Fruit fly (Drosophila melanogaster) whole organism, embryonic: ENCODE data around the gene CG12012.

ENCODE experiments used
- ATbp ChIP-seq: fragments of 200-800 bp; sonication (Bioruptor generic); optimal IDR thresholded peaks from 2 replicates; lab custom pipeline; 2017; ENCODE audit warnings: missing biosample characterization, mild to moderate bottlenecking, missing genetic modification characterization, missing genetic modification reagents
- CG10654 ChIP-seq: fragments of 200-800 bp; sonication (Bioruptor generic); optimal IDR thresholded peaks from 2 replicates; lab custom pipeline; 2016; ENCODE audit warnings: missing biosample characterization, missing genetic modification characterization
- CG11696 ChIP-seq: fragments of 200-800 bp; sonication (Bioruptor generic); IDR thresholded peaks from 2 replicates; pipeline ENCODE4 v1.3.6; 2022; ENCODE audit warnings: missing biosample characterization, missing genetic modification characterization
- CG12942 ChIP-seq: fragments of 200-800 bp; sonication (Bioruptor generic); optimal IDR thresholded peaks from 3 replicates; lab custom pipeline; 2016; ENCODE audit warnings: missing biosample characterization, missing genetic modification characterization
- CG13296 ChIP-seq: fragments of 200-800 bp; sonication (Bioruptor generic); optimal IDR thresholded peaks from 3 replicates; lab custom pipeline; 2018; ENCODE audit warnings: missing biosample characterization, mild to moderate bottlenecking, missing genetic modification characterization
- CG15514 ChIP-seq: fragments of 200-800 bp; sonication (Bioruptor generic); optimal IDR thresholded peaks from 3 replicates; lab custom pipeline; 2017; ENCODE audit warnings: missing biosample characterization, missing genetic modification characterization, mild to moderate bottlenecking, moderate library complexity, missing genetic modification reagents
- CG16815 ChIP-seq: fragments of 200-800 bp; sonication (Bioruptor generic); optimal IDR thresholded peaks from 3 replicates; lab custom pipeline; 2017; ENCODE audit warnings: missing biosample characterization, mild to moderate bottlenecking, missing genetic modification characterization
- CG2199 ChIP-seq: fragments of 200-800 bp; sonication (Bioruptor generic); IDR thresholded peaks from 3 replicates; pipeline ENCODE4 v1.3.6; 2022; ENCODE audit warnings: missing biosample characterization, missing genetic modification characterization
- CG2678 ChIP-seq: fragments of 200-800 bp; sonication (Bioruptor generic); optimal IDR thresholded peaks from 3 replicates; lab custom pipeline; 2019; ENCODE audit warnings: missing biosample characterization, mild to moderate bottlenecking, missing genetic modification characterization, moderate library complexity
- CG3065 ChIP-seq: fragments of 200-800 bp; sonication (Bioruptor generic); optimal IDR thresholded peaks from 2 replicates; lab custom pipeline; 2016; ENCODE audit warnings: missing biosample characterization, missing genetic modification characterization
- CG4328 ChIP-seq: fragments of 200-800 bp; sonication (Bioruptor generic); optimal IDR thresholded peaks from 3 replicates; lab custom pipeline; 2017; ENCODE audit warnings: missing biosample characterization, missing genetic modification reagents, missing genetic modification characterization
- CG43689 ChIP-seq: fragments of 200-800 bp; sonication (Bioruptor generic); IDR thresholded peaks from 2 replicates; pipeline ENCODE4 v1.3.6; 2022; ENCODE audit warnings: missing biosample characterization, missing genetic modification characterization
- CG4404 ChIP-seq: fragments of 200-800 bp; sonication (Bioruptor generic); IDR thresholded peaks from 2 replicates; pipeline ENCODE4 v1.3.6; 2022; ENCODE audit warnings: missing biosample characterization, missing genetic modification characterization
- CG7786 ChIP-seq: fragments of 200-800 bp; sonication (Bioruptor generic); optimal IDR thresholded peaks from 2 replicates; lab custom pipeline; 2016; ENCODE audit warnings: missing biosample characterization, missing genetic modification characterization
- CG8765 ChIP-seq: fragments of 200-800 bp; sonication (Bioruptor generic); IDR thresholded peaks from 2 replicates; pipeline ENCODE4 v1.3.6; 2022; ENCODE audit warnings: missing biosample characterization, missing genetic modification characterization
- CG9727 ChIP-seq: fragments of 200-800 bp; sonication (Bioruptor generic); optimal IDR thresholded peaks from 3 replicates; lab custom pipeline; 2017; ENCODE audit warnings: missing biosample characterization, mild to moderate bottlenecking, missing genetic modification characterization
- CG9797 ChIP-seq: fragments of 200-800 bp; sonication (Bioruptor generic); optimal IDR thresholded peaks from 3 replicates; lab custom pipeline; 2018; ENCODE audit warnings: missing biosample characterization, mild to moderate bottlenecking, missing genetic modification characterization
- CkIIα-i1 ChIP-seq: fragments of 200-800 bp; sonication (Bioruptor generic); IDR thresholded peaks from 2 replicates; pipeline ENCODE4 v1.3.6; 2022; ENCODE audit warnings: missing biosample characterization, missing genetic modification characterization
- CoRest ChIP-seq: fragments of 200-800 bp; sonication (Bioruptor generic); optimal IDR thresholded peaks from 3 replicates; lab custom pipeline; 2018; ENCODE audit warnings: missing biosample characterization, mild to moderate bottlenecking, missing genetic modification characterization, moderate library complexity
- Dll ChIP-seq: fragments of 200-800 bp; sonication (Bioruptor generic); IDR thresholded peaks from 4 replicates; pipeline ENCODE4 v1.3.6; 2022; ENCODE audit warnings: missing biosample characterization, missing genetic modification characterization; ENCODE audit not compliant: partially characterized antibody
- E2f1 ChIP-seq: fragments of 200-800 bp; sonication (Bioruptor generic); IDR thresholded peaks from 2 replicates; pipeline ENCODE4 v1.3.6; 2022; ENCODE audit warnings: missing biosample characterization, missing genetic modification characterization
- H15 ChIP-seq: fragments of 200-800 bp; sonication (Bioruptor generic); IDR thresholded peaks from 3 replicates; pipeline ENCODE4 v1.3.6; 2022; ENCODE audit warnings: missing biosample characterization, missing genetic modification characterization
- HmgD ChIP-seq: fragments of 200-800 bp; sonication (Bioruptor generic); optimal IDR thresholded peaks from 3 replicates; lab custom pipeline; 2016; ENCODE audit warnings: missing biosample characterization, missing genetic modification characterization
- Hmx ChIP-seq: fragments of 200-800 bp; sonication (Bioruptor generic); optimal IDR thresholded peaks from 2 replicates; lab custom pipeline; 2016; ENCODE audit warnings: missing biosample characterization, missing genetic modification characterization
- Lhr ChIP-seq: fragments of 200-800 bp; sonication (Bioruptor generic); optimal IDR thresholded peaks from 3 replicates; lab custom pipeline; 2017; ENCODE audit warnings: mild to moderate bottlenecking, missing biosample characterization, missing genetic modification reagents, missing genetic modification characterization
- Mad ChIP-seq: fragments of 200-800 bp; sonication (Bioruptor generic); optimal IDR thresholded peaks from 2 replicates; lab custom pipeline; 2016; ENCODE audit warnings: missing biosample characterization, missing genetic modification characterization
- Max ChIP-seq: fragments of 200-800 bp; sonication (Bioruptor generic); optimal IDR thresholded peaks from 2 replicates; lab custom pipeline; 2016; ENCODE audit warnings: missing biosample characterization, mild to moderate bottlenecking, missing genetic modification characterization
- Med ChIP-seq: fragments of 200-800 bp; sonication (Bioruptor generic); peaks from one replicate; lab custom pipeline; 2016; ENCODE audit warnings: missing biosample characterization, missing genetic modification characterization, mild to moderate bottlenecking, inconsistent platforms, moderate library complexity
- NC2α ChIP-seq: fragments of 200-800 bp; sonication (Bioruptor generic); optimal IDR thresholded peaks from 2 replicates; lab custom pipeline; 2016; ENCODE audit warnings: missing biosample characterization, missing genetic modification characterization
- NC2β ChIP-seq: fragments of 200-800 bp; sonication (Bioruptor generic); optimal IDR thresholded peaks from 2 replicates; lab custom pipeline; 2016; ENCODE audit warnings: missing biosample characterization, missing genetic modification characterization
- NFAT ChIP-seq: fragments of 200-800 bp; sonication (Bioruptor generic); IDR thresholded peaks from 2 replicates; pipeline ENCODE4 v1.3.6; 2022; ENCODE audit warnings: missing biosample characterization, missing genetic modification characterization
- Pdp1 ChIP-seq, 2 experiments: fragments of 200-800 bp; sonication (Bioruptor generic); optimal IDR thresholded peaks; 3 replicates each; lab custom pipeline; 2016; ENCODE audit warnings: missing biosample characterization in 2 of 2, missing genetic modification characterization in 2 of 2, mild to moderate bottlenecking in 1 of 2, moderate library complexity in 1 of 2
- Scr ChIP-seq: fragments of 200-800 bp; sonication (Bioruptor generic); IDR thresholded peaks from 2 replicates; pipeline ENCODE4 v1.3.6; 2022; ENCODE audit warnings: missing biosample characterization, missing genetic modification characterization; ENCODE audit not compliant: partially characterized antibody
- Tbp ChIP-seq: fragments of >200 bp; optimal IDR thresholded peaks from 2 replicates; lab custom pipeline; 2018; ENCODE audit warnings: missing biosample characterization, missing genetic modification characterization
- crol ChIP-seq: fragments of 200-800 bp; sonication (Bioruptor generic); IDR thresholded peaks from 2 replicates; pipeline ENCODE4 v1.3.6; 2022; ENCODE audit warnings: missing biosample characterization, missing genetic modification characterization
- dati ChIP-seq: fragments of 200-800 bp; sonication (Bioruptor generic); IDR thresholded peaks from 2 replicates; pipeline ENCODE4 v1.3.6; 2022; ENCODE audit warnings: missing biosample characterization, missing genetic modification characterization
- dmrt11E ChIP-seq: fragments of 200-800 bp; sonication (Bioruptor generic); optimal IDR thresholded peaks from 3 replicates; lab custom pipeline; 2018; ENCODE audit warnings: missing biosample characterization, mild to moderate bottlenecking, missing genetic modification characterization, moderate library complexity
- ewg ChIP-seq: fragments of 200-800 bp; sonication (Bioruptor generic); optimal IDR thresholded peaks from 3 replicates; lab custom pipeline; 2017; ENCODE audit warnings: mild to moderate bottlenecking, missing biosample characterization, missing genetic modification reagents, missing genetic modification characterization
- gce ChIP-seq: fragments of 200-800 bp; sonication (Bioruptor generic); IDR thresholded peaks from 3 replicates; pipeline ENCODE4 v1.3.6; 2022; ENCODE audit warnings: missing biosample characterization, missing genetic modification characterization
- hkb ChIP-seq, 2 experiments: fragments of 200-800 bp in 1 of 2; fragments of >200 bp in 1 of 2; sonication (Bioruptor generic) in 1 of 2; IDR thresholded peaks in 1 of 2; optimal IDR thresholded peaks in 1 of 2; 2 replicates each; pipeline versions ENCODE4 v1.3.6 to Lab custom; 2017 to 2022; ENCODE audit warnings: missing biosample characterization in 1 of 2, missing genetic modification characterization in 1 of 2
- ind ChIP-seq: fragments of 200-800 bp; sonication (Bioruptor generic); optimal IDR thresholded peaks from 3 replicates; lab custom pipeline; 2016; ENCODE audit warnings: missing biosample characterization, missing genetic modification characterization
- lov ChIP-seq, 2 experiments: fragments of 200-800 bp in 1 of 2; fragments of >200 bp in 1 of 2; sonication (Bioruptor generic) in 1 of 2; IDR thresholded peaks in 1 of 2; optimal IDR thresholded peaks in 1 of 2; 2 replicates in 1 of 2; 3 replicates in 1 of 2; pipeline versions ENCODE4 v1.3.6 to Lab custom; 2017 to 2022; ENCODE audit warnings: missing biosample characterization in 1 of 2, missing genetic modification characterization in 1 of 2
- mam ChIP-seq: fragments of 200-800 bp; sonication (Bioruptor generic); optimal IDR thresholded peaks from 3 replicates; lab custom pipeline; 2016; ENCODE audit warnings: missing biosample characterization, missing genetic modification characterization
- nerfin-1 ChIP-seq: fragments of 200-800 bp; sonication (Bioruptor generic); optimal IDR thresholded peaks from 3 replicates; lab custom pipeline; 2019; ENCODE audit warnings: missing biosample characterization, mild to moderate bottlenecking, missing genetic modification characterization, moderate library complexity
- pb ChIP-seq: fragments of 200-800 bp; sonication (Bioruptor generic); optimal IDR thresholded peaks from 3 replicates; lab custom pipeline; 2016; ENCODE audit warnings: missing biosample characterization, missing genetic modification characterization
- repo ChIP-seq: fragments of 200-800 bp; sonication (Bioruptor generic); optimal IDR thresholded peaks from 2 replicates; lab custom pipeline; 2016; ENCODE audit warnings: missing biosample characterization, missing genetic modification characterization
- seq ChIP-seq: fragments of 200-800 bp; sonication (Bioruptor generic); IDR thresholded peaks from 2 replicates; pipeline ENCODE4 v1.3.6; 2022; ENCODE audit warnings: missing biosample characterization, missing genetic modification characterization
- sim ChIP-seq: fragments of 200-800 bp; sonication (Bioruptor generic); IDR thresholded peaks from 2 replicates; pipeline ENCODE4 v1.3.6; 2022; ENCODE audit warnings: missing biosample characterization, missing genetic modification characterization
- slp2 ChIP-seq: fragments of 200-800 bp; sonication (Bioruptor generic); optimal IDR thresholded peaks from 2 replicates; lab custom pipeline; 2016; ENCODE audit warnings: missing biosample characterization, missing genetic modification characterization
- tll ChIP-seq, 2 experiments: fragments of 200-800 bp in 1 of 2; fragments of >200 bp in 1 of 2; sonication (Bioruptor generic) in 1 of 2; optimal IDR thresholded peaks; 2 replicates each; lab custom pipeline; 2017 to 2019; ENCODE audit warnings: missing biosample characterization in 2 of 2, missing genetic modification characterization in 2 of 2, mild to moderate bottlenecking in 1 of 2, moderate library complexity in 1 of 2
- toy ChIP-seq: fragments of 200-800 bp; sonication (Bioruptor generic); IDR thresholded peaks from 2 replicates; pipeline ENCODE4 v1.3.6; 2022; ENCODE audit warnings: missing biosample characterization, missing genetic modification characterization

Gene CG12012

DNA sequence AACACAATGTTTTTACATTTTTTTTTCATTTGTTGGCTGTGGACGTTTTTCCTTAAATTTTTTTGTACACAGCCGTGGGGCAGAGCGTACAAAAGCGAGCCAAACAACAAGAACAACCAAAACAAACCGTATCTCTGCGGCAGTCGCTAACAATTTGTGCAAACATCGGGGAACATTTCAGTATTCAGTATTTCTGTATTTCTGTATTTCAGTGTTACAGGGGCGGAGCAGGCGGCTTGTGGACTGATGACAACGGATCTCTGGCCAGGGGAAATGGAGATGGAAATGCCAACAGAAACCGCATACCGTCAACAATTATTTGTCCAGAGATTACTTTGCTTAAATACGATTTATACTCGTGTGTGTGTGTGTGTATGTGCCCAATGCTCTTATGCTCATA lies 14.0 kb downstream of the CG12012 start (continued):
- TF ChIP-seq seq (GFP tag; lab: Robert Waterston, UW) (0 out of 2 replicates have a peak, but pooled peaks have one; percentile 35), pb (no peak), ewg (GFP tag; lab: Kevin White, UChicago) (no peak), CkIIα-i1 (GFP tag; lab: Robert Waterston, UW) (no peak), CG9797 (GFP tag; lab: Kevin White, UChicago) (peak; percentile 1), Med (peak; percentile 83), CG11696 (GFP tag; lab: Robert Waterston, UW) (no peak), nerfin-1 (tag; lab: Kevin White, UChicago) (no peak), NFAT (GFP tag; lab: Robert Waterston, UW) (no peak), lov (optimal IDR thresholded peaks at IDR 0.05; lab: Kevin White, UChicago) (no peak), lov (GFP tag; IDR thresholded peaks at IDR 0.05; lab: Robert Waterston, UW) (no peak), Dll (GFP tag; lab: Robert Waterston, UW) (no peak), slp2 (no peak), CG2678 (peak; percentile 26), CG12942 (GFP tag; lab: Kevin White, UChicago) (no peak), dati (no peak), CG7786 (GFP tag; lab: Kevin White, UChicago) (peak; percentile 1), CG16815 (no peak), HmgD (GFP tag; lab: Kevin White, UChicago) (no peak), Max (GFP tag; lab: Kevin White, UChicago) (no peak), CG4404 (GFP tag; lab: Robert Waterston, UW) (no peak), ind (GFP tag; lab: Kevin White, UChicago) (no peak), repo (no peak), CG10654 (no peak), CG13296 (no peak), CG3065 (GFP tag; lab: Kevin White, UChicago) (no peak), crol (GFP tag; lab: Robert Waterston, UW) (no peak), H15 (GFP tag; lab: Robert Waterston, UW) (no peak), CG2199 (GFP tag; lab: Robert Waterston, UW) (no peak), Hmx (no peak), hkb (optimal IDR thresholded peaks at IDR 0.05; lab: Kevin White, UChicago) (no peak), hkb (GFP tag; IDR thresholded peaks at IDR 0.05; lab: Robert Waterston, UW) (no peak), tll (GFP tag; optimal IDR thresholded peaks at IDR 0.05; lab: Kevin White, UChicago) (no peak), CG15514 (GFP tag; lab: Kevin White, UChicago) (no peak), gce (GFP tag; lab: Robert Waterston, UW) (0 out of 3 replicates have a peak, but pooled peaks have one; percentile 46), CG8765 (no peak), E2f1 (GFP tag; lab: Robert Waterston, UW) (0 out of 2 replicates have a peak, but pooled peaks have one; percentile 23), Pdp1 (GFP tag; optimal IDR thresholded peaks at IDR 0.05; lab: Kevin White, UChicago) (peak in 1 of 2 experiments; percentile 12), Scr (GFP tag; lab: Robert Waterston, UW) (no peak), toy (GFP tag; lab: Robert Waterston, UW) (no peak), CG43689 (GFP tag; lab: Robert Waterston, UW) (no peak), CoRest (no peak), NC2β (GFP tag; lab: Kevin White, UChicago) (no peak), dmrt11E (tag; lab: Kevin White, UChicago) (peak; percentile 42), Mad (no peak), sim (GFP tag; lab: Robert Waterston, UW) (no peak), NC2α (GFP tag; lab: Kevin White, UChicago) (no peak), CG4328 (no peak), Tbp (GFP tag; lab: Kevin White, UChicago) (no peak), CG9727 (GFP tag; lab: Kevin White, UChicago) (peak; percentile 23), ATbp (GFP tag; lab: Kevin White, UChicago) (peak; percentile 40), Lhr (GFP tag; lab: Kevin White, UChicago) (no peak), mam (GFP tag; lab: Kevin White, UChicago) (no peak)
